Worm (Caenorhabditis elegans): ENCODE data around the gene lat-2.

ce11 chrII:4417333-4417732 lies 58.5 kb downstream of the lat-2 start, which contains the start of gene sod-5:
- TF ChIP-seq C06A6.2 (GFP tag; conservative IDR thresholded peaks at IDR 0.05): no peak
- TF ChIP-seq sdz-38 (tag; optimal IDR thresholded peaks at IDR 0.05): no peak
- no peak for TF ChIP-seq fkh-3 (tag; optimal IDR thresholded peaks at IDR 0.05)
- TF ChIP-seq ztf-26 (tag; optimal IDR thresholded peaks at IDR 0.05): no peak
- TF ChIP-seq ZK185.1 (tag; optimal IDR thresholded peaks at IDR 0.05; ENCODE audit: poor library complexity, severe bottlenecking): no peak
- TF ChIP-seq dox-1 (GFP tag; IDR thresholded peaks at IDR 0.05): no peak
- no peak for TF ChIP-seq ekl-4 (GFP tag; IDR thresholded peaks at IDR 0.05)

Measured in whole organism, young adult.